Fruit fly (Drosophila melanogaster) whole organism, embryonic: ENCODE data around the gene CG9222.

Experiments
- Adf1 ChIP-seq: fragments of 200-800 bp; sonication (Bioruptor generic); IDR thresholded peaks from 2 replicates; pipeline ENCODE4 v1.3.6; 2022; ENCODE audit warnings: missing biosample characterization, missing genetic modification characterization
- Aef1 ChIP-seq: fragments of 200-800 bp; sonication (Bioruptor generic); IDR thresholded peaks from 3 replicates; pipeline ENCODE4 v1.3.6; 2022; ENCODE audit warnings: missing biosample characterization, missing genetic modification characterization
- B-H1 ChIP-seq: fragments of 200-800 bp; sonication (Bioruptor generic); IDR thresholded peaks from 3 replicates; pipeline ENCODE4 v1.3.6; 2022; ENCODE audit warnings: missing biosample characterization, missing genetic modification characterization
- Blimp-1 ChIP-seq: fragments of 200-800 bp; sonication (Bioruptor generic); optimal IDR thresholded peaks from 3 replicates; lab custom pipeline; 2018; ENCODE audit warnings: missing biosample characterization, missing genetic modification characterization, mild to moderate bottlenecking, moderate library complexity, missing genetic modification reagents
- CG10321 ChIP-seq: fragments of 200-800 bp; sonication (Bioruptor generic); IDR thresholded peaks from 2 replicates; pipeline ENCODE4 v1.3.6; 2022; ENCODE audit warnings: missing biosample characterization, missing genetic modification characterization
- CG12104 ChIP-seq: fragments of 200-800 bp; sonication (Bioruptor generic); optimal IDR thresholded peaks from 3 replicates; lab custom pipeline; 2016; ENCODE audit warnings: missing biosample characterization, missing genetic modification characterization
- CG13287 ChIP-seq: fragments of 200-800 bp; sonication (Bioruptor generic); IDR thresholded peaks from 2 replicates; pipeline ENCODE4 v1.3.6; 2022; ENCODE audit warnings: missing biosample characterization, missing genetic modification characterization; ENCODE audit not compliant: partially characterized antibody
- CG14965 ChIP-seq: fragments of 200-800 bp; sonication (Bioruptor generic); optimal IDR thresholded peaks from 2 replicates; lab custom pipeline; 2016; ENCODE audit warnings: missing biosample characterization, missing genetic modification characterization, borderline replicate concordance
- CG1529 ChIP-seq: fragments of 200-800 bp; sonication (Bioruptor generic); optimal IDR thresholded peaks from 3 replicates; lab custom pipeline; 2018; ENCODE audit warnings: missing biosample characterization, missing genetic modification characterization
- CG15514 ChIP-seq: fragments of 200-800 bp; sonication (Bioruptor generic); optimal IDR thresholded peaks from 3 replicates; lab custom pipeline; 2017; ENCODE audit warnings: missing biosample characterization, missing genetic modification characterization, mild to moderate bottlenecking, moderate library complexity, missing genetic modification reagents
- CG17912 ChIP-seq: fragments of 200-800 bp; sonication (Bioruptor generic); optimal IDR thresholded peaks from 2 replicates; lab custom pipeline; 2018; ENCODE audit warnings: missing biosample characterization, mild to moderate bottlenecking, missing genetic modification characterization
- CG2199 ChIP-seq: fragments of 200-800 bp; sonication (Bioruptor generic); IDR thresholded peaks from 3 replicates; pipeline ENCODE4 v1.3.6; 2022; ENCODE audit warnings: missing biosample characterization, missing genetic modification characterization
- CG30431 ChIP-seq: fragments of 200-800 bp; sonication (Bioruptor generic); optimal IDR thresholded peaks from 2 replicates; lab custom pipeline; 2017; ENCODE audit warnings: missing biosample characterization, missing genetic modification characterization
- CG3838 ChIP-seq: fragments of 200-800 bp; sonication (Bioruptor generic); optimal IDR thresholded peaks from 3 replicates; lab custom pipeline; 2016; ENCODE audit warnings: missing biosample characterization, missing genetic modification characterization
- CG4360 ChIP-seq: fragments of 200-800 bp; sonication (Bioruptor generic); IDR thresholded peaks from 2 replicates; pipeline ENCODE4 v1.3.6; 2022; ENCODE audit warnings: missing biosample characterization, missing genetic modification characterization
- CG4707 ChIP-seq: fragments of 200-800 bp; sonication (Bioruptor generic); optimal IDR thresholded peaks from 2 replicates; lab custom pipeline; 2018; ENCODE audit warnings: missing biosample characterization, mild to moderate bottlenecking, missing genetic modification characterization, moderate library complexity
- Camta ChIP-seq: fragments of 200-800 bp; sonication (Bioruptor generic); optimal IDR thresholded peaks from 2 replicates; lab custom pipeline; 2016; ENCODE audit warnings: missing biosample characterization, missing genetic modification characterization
- Dip3 ChIP-seq: fragments of 200-800 bp; sonication (Bioruptor generic); optimal IDR thresholded peaks from 3 replicates; lab custom pipeline; 2016; ENCODE audit warnings: missing biosample characterization, missing genetic modification characterization
- Doc2 ChIP-seq: fragments of 200-800 bp; sonication (Bioruptor generic); IDR thresholded peaks from 2 replicates; pipeline ENCODE4 v1.3.6; 2022; ENCODE audit warnings: missing biosample characterization, missing genetic modification characterization
- E2f2 ChIP-seq: fragments of 200-800 bp; sonication (Bioruptor generic); IDR thresholded peaks from 2 replicates; pipeline ENCODE4 v1.3.6; 2022; ENCODE audit warnings: missing biosample characterization, missing genetic modification characterization
- Ets65A ChIP-seq: fragments of 200-800 bp; sonication (Bioruptor generic); peaks from one replicate; lab custom pipeline; 2016; ENCODE audit warnings: missing biosample characterization, missing genetic modification characterization
- MBD-R2 ChIP-seq: fragments of 200-800 bp; sonication (Bioruptor generic); IDR thresholded peaks from 2 replicates; pipeline ENCODE4 v1.3.6; 2022; ENCODE audit warnings: missing biosample characterization, missing genetic modification characterization
- Mad ChIP-seq: fragments of 200-800 bp; sonication (Bioruptor generic); optimal IDR thresholded peaks from 2 replicates; lab custom pipeline; 2016; ENCODE audit warnings: missing biosample characterization, missing genetic modification characterization
- Mes4 ChIP-seq: fragments of 200-800 bp; sonication (Bioruptor generic); optimal IDR thresholded peaks from 2 replicates; lab custom pipeline; 2016; ENCODE audit warnings: missing biosample characterization, missing genetic modification characterization
- Myb ChIP-seq: fragments of 200-800 bp; sonication (Bioruptor generic); optimal IDR thresholded peaks from 2 replicates; lab custom pipeline; 2016; ENCODE audit warnings: missing biosample characterization, missing genetic modification characterization
- Nf-YA ChIP-seq: fragments of 200-800 bp; sonication (Bioruptor generic); IDR thresholded peaks from 2 replicates; pipeline ENCODE4 v1.3.6; 2022; ENCODE audit warnings: missing biosample characterization, missing genetic modification characterization
- Poxn ChIP-seq: fragments of 200-800 bp; sonication (Bioruptor generic); IDR thresholded peaks from 2 replicates; pipeline ENCODE4 v1.3.6; 2022; ENCODE audit warnings: missing biosample characterization, missing genetic modification characterization
- Trl ChIP-seq, 3 experiments: fragments of >200 bp in 2 of 3; fragments of 200-800 bp in 1 of 3; sonication (Bioruptor generic) in 1 of 3; optimal IDR thresholded peaks; 2 replicates in 1 of 3; 3 replicates in 2 of 3; lab custom pipeline; 2016 to 2017; ENCODE audit warnings: missing biosample characterization in 1 of 3, missing genetic modification characterization in 1 of 3
- ap ChIP-seq: fragments of 200-800 bp; sonication (Bioruptor generic); IDR thresholded peaks from 2 replicates; pipeline ENCODE4 v1.3.6; 2022; ENCODE audit warnings: missing biosample characterization, missing genetic modification characterization
- bsh ChIP-seq, 2 experiments: fragments of 200-800 bp; sonication (Bioruptor generic); optimal IDR thresholded peaks; 2 replicates each; lab custom pipeline; 2017 to 2018; ENCODE audit warnings: mild to moderate bottlenecking in 2 of 2, missing biosample characterization in 2 of 2, missing genetic modification characterization in 2 of 2, moderate library complexity in 1 of 2
- ci ChIP-seq: fragments of 200-800 bp; sonication (Bioruptor generic); IDR thresholded peaks from 3 replicates; pipeline ENCODE4 v1.3.6; 2022; ENCODE audit warnings: missing biosample characterization, missing genetic modification characterization
- crp ChIP-seq, 2 experiments: fragments of 200-800 bp; sonication (Bioruptor generic); optimal IDR thresholded peaks; 2 replicates in 1 of 2; 3 replicates in 1 of 2; lab custom pipeline; 2017; ENCODE audit warnings: missing biosample characterization in 2 of 2, missing genetic modification characterization in 2 of 2, mild to moderate bottlenecking in 1 of 2, moderate library complexity in 1 of 2
- gcm ChIP-seq: fragments of 200-800 bp; sonication (Bioruptor generic); optimal IDR thresholded peaks from 2 replicates; lab custom pipeline; 2019; ENCODE audit warnings: missing biosample characterization, mild to moderate bottlenecking, missing genetic modification characterization, moderate library complexity
- hbn ChIP-seq: fragments of 200-800 bp; sonication (Bioruptor generic); IDR thresholded peaks from 2 replicates; pipeline ENCODE4 v1.3.6; 2022; ENCODE audit warnings: missing biosample characterization, missing genetic modification characterization; ENCODE audit not compliant: partially characterized antibody
- mam ChIP-seq: fragments of 200-800 bp; sonication (Bioruptor generic); optimal IDR thresholded peaks from 3 replicates; lab custom pipeline; 2016; ENCODE audit warnings: missing biosample characterization, missing genetic modification characterization
- nerfin-2 ChIP-seq: fragments of 200-800 bp; sonication (Bioruptor generic); IDR thresholded peaks from 2 replicates; pipeline ENCODE4 v1.3.6; 2022; ENCODE audit warnings: missing biosample characterization, missing genetic modification characterization; ENCODE audit not compliant: partially characterized antibody
- nom ChIP-seq: fragments of 200-800 bp; sonication (Bioruptor generic); optimal IDR thresholded peaks from 2 replicates; lab custom pipeline; 2017; ENCODE audit warnings: missing biosample characterization, missing genetic modification characterization, mild to moderate bottlenecking, moderate library complexity, missing genetic modification reagents
- pho ChIP-seq: fragments of 200-800 bp; sonication (Bioruptor generic); optimal IDR thresholded peaks from 2 replicates; lab custom pipeline; 2016; ENCODE audit warnings: missing biosample characterization, missing genetic modification characterization
- row ChIP-seq: fragments of 200-800 bp; sonication (Bioruptor generic); IDR thresholded peaks from 3 replicates; pipeline ENCODE4 v1.3.6; 2022; ENCODE audit warnings: missing biosample characterization, missing genetic modification characterization
- sens ChIP-seq: fragments of 200-800 bp; sonication (Bioruptor generic); peaks from one replicate; lab custom pipeline; 2016; ENCODE audit warnings: missing biosample characterization, missing genetic modification characterization
- sqz ChIP-seq: fragments of 200-800 bp; sonication (Bioruptor generic); optimal IDR thresholded peaks from 3 replicates; lab custom pipeline; 2018; ENCODE audit warnings: missing biosample characterization, mild to moderate bottlenecking, missing genetic modification characterization
- tna ChIP-seq: fragments of 200-800 bp; sonication (Bioruptor generic); IDR thresholded peaks from 2 replicates; pipeline ENCODE4 v1.3.6; 2022; ENCODE audit warnings: missing biosample characterization, missing genetic modification characterization; ENCODE audit not compliant: partially characterized antibody
- toy ChIP-seq: fragments of 200-800 bp; sonication (Bioruptor generic); IDR thresholded peaks from 2 replicates; pipeline ENCODE4 v1.3.6; 2022; ENCODE audit warnings: missing biosample characterization, missing genetic modification characterization
- unpg ChIP-seq: fragments of 200-800 bp; sonication (Bioruptor generic); optimal IDR thresholded peaks from 3 replicates; lab custom pipeline; 2018; ENCODE audit warnings: missing biosample characterization, mild to moderate bottlenecking, missing genetic modification characterization, moderate library complexity
- vnd ChIP-seq: fragments of 200-800 bp; sonication (Bioruptor generic); IDR thresholded peaks from 3 replicates; pipeline ENCODE4 v1.3.6; 2022; ENCODE audit warnings: missing biosample characterization, missing genetic modification characterization; ENCODE audit not compliant: partially characterized antibody
- zen2 ChIP-seq: fragments of 200-800 bp; sonication (Bioruptor generic); IDR thresholded peaks from 3 replicates; pipeline ENCODE4 v1.3.6; 2022; ENCODE audit warnings: missing biosample characterization, missing genetic modification characterization; ENCODE audit not compliant: partially characterized antibody

Gene CG9222

DNA sequence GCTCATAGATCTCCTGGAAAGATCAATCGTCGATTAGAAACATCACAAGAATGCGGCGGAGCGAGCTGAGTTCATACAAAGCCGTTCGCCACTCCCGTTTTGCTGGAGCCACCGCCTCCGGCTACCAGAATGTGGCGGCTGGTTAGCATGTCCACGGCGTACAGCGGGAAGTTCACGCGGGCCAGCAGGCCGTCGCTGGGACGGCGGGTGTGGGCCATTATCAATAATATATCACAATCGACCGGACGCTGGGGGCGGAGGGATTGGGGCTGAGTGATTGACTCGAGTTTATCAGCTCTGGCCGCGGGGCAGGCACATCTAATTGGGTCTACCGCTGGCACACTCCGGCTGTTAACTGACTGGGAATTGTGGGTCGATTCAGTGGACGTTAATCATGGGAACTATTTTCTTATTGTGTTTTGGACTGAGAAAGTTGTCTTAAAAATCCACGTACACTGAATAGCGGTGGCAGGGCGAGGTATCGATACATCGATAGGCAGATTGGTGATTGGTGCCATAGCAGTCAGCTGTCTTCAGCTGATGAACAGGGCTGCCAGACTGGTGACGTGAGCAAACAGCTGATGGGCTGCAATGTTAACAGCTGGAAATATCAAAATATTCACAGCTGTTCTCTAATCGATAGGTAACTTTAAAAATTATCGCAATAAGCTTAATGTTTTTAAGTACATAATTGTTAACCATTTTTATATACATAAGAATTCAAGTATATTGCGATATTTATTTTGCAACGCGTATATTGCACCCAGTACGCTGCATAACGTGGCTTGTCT, 32.1 kb upstream of the CG9222 start, which contains the start of gene CG9175 (continued):
- TF ChIP-seq Doc2 (no peak), CG4707 (GFP tag; lab: Kevin White, UChicago) (no peak), CG12104 (GFP tag; lab: Kevin White, UChicago) (peak; percentile 15)
- TF ChIP-seq, all 482 proteins: peak for 223

DNA sequence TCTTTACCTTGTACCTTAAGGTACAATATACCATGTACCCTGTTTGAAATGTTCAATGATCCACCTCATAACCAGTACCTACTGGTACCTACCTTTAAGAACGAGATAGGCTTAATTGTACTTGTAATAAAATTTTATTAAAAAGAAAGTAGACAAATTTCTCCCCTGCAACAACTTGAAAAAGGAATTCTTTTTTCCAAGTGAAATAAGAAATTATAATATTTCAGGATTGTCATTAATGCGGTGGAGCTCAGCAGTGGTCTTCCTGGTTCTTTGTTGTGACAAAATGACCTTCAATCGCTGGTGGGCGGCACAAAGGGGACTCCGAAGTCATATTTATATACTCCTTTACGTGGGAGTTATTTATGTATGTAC, 31.6 kb upstream of the CG9222 start:
- TF ChIP-seq zen2 (GFP tag; lab: Robert Waterston, UW) (no peak), ap (GFP tag; lab: Robert Waterston, UW) (no peak), Mes4 (GFP tag; lab: Kevin White, UChicago) (no peak), Nf-YA (no peak), CG30431 (no peak), Mad (GFP tag; lab: Kevin White, UChicago) (no peak), mam (GFP tag; lab: Kevin White, UChicago) (no peak), Trl (optimal IDR thresholded peaks at IDR 0.05; lab: Kevin White, UChicago) (no peak), Trl (GFP tag; optimal IDR thresholded peaks at IDR 0.05; lab: Kevin White, UChicago) (no peak), row (GFP tag; lab: Robert Waterston, UW) (peak; percentile 4; the same call in 1 of the 3 replicates), CG15514 (GFP tag; lab: Kevin White, UChicago) (no peak), CG1529 (no peak), Camta (GFP tag; lab: Kevin White, UChicago) (no peak), Ets65A (GFP tag; lab: Kevin White, UChicago) (peak; percentile 10), Dip3 (GFP tag; lab: Kevin White, UChicago) (no peak), sqz (GFP tag; lab: Kevin White, UChicago) (no peak), pho (GFP tag; lab: Kevin White, UChicago) (no peak), nerfin-2 (GFP tag; lab: Robert Waterston, UW) (no peak), CG4707 (GFP tag; lab: Kevin White, UChicago) (no peak), sens (GFP tag; lab: Kevin White, UChicago) (peak; percentile 49)

- TF ChIP-seq hbn (GFP tag; lab: Robert Waterston, UW), result no peak
- TF ChIP-seq ci (GFP tag; lab: Robert Waterston, UW), result 0 out of 3 replicates have a peak, but pooled peaks have one; percentile 24
- TF ChIP-seq toy (GFP tag; lab: Robert Waterston, UW), result no peak
- TF ChIP-seq vnd, result no peak
- TF ChIP-seq Blimp-1 (GFP tag; lab: Kevin White, UChicago), result peak; percentile 40
- 0 out of 3 replicates have a peak, but pooled peaks have one; percentile 13 for TF ChIP-seq Aef1 (GFP tag; lab: Robert Waterston, UW)
- peak; percentile 80 for TF ChIP-seq nom (GFP tag; lab: Kevin White, UChicago)
- TF ChIP-seq E2f2 (GFP tag; lab: Robert Waterston, UW), result peak; percentile 34; the same call in 1 of the 2 replicates
- TF ChIP-seq CG4360 (GFP tag; lab: Robert Waterston, UW), result peak; percentile 86
- TF ChIP-seq Adf1 (GFP tag; lab: Robert Waterston, UW), result peak; percentile 83
- TF ChIP-seq CG10321 (GFP tag; lab: Robert Waterston, UW), result peak; percentile 83
- TF ChIP-seq CG3838 (GFP tag; lab: Kevin White, UChicago), result no peak
- TF ChIP-seq tna (GFP tag; lab: Robert Waterston, UW), result no peak
- TF ChIP-seq Poxn, result no peak
- TF ChIP-seq CG13287 (GFP tag; lab: Robert Waterston, UW), result 0 out of 2 replicates have a peak, but pooled peaks have one; percentile 16
- no peak for TF ChIP-seq CG2199 (GFP tag; lab: Robert Waterston, UW)
- TF ChIP-seq unpg (GFP tag; lab: Kevin White, UChicago), result no peak
- TF ChIP-seq gcm (GFP tag; lab: Kevin White, UChicago), result no peak
- TF ChIP-seq MBD-R2, result 0 out of 2 replicates have a peak, but pooled peaks have one; percentile 12
- TF ChIP-seq B-H1, result no peak
- peak in 1 of 2 experiments; percentile 58 for TF ChIP-seq bsh (GFP tag; optimal IDR thresholded peaks at IDR 0.05; lab: Kevin White, UChicago)
- TF ChIP-seq CG17912 (GFP tag; lab: Kevin White, UChicago), result no peak
- peak in 1 of 2 experiments; percentile 47 for TF ChIP-seq crp (GFP tag; optimal IDR thresholded peaks at IDR 0.05; lab: Kevin White, UChicago)
- TF ChIP-seq CG14965 (GFP tag; lab: Kevin White, UChicago), result no peak
- peak; percentile 84 for TF ChIP-seq Myb (GFP tag; lab: Kevin White, UChicago)
Observed at dm6 chr2L:6100202-6100689, 30.6 kb upstream of the CG9222 start, which contains the start of gene stai. Gene stai (plus strand): TSS chr2L:6100377.
